Fruit fly (Drosophila melanogaster): ENCODE measurements around the gene drongo.

dm6 chr2L:843850-844791 lies 6.8 kb downstream of the drongo start:
- TF ChIP-seq ttk (optimal IDR thresholded peaks at IDR 0.05): no peak
- no peak for TF ChIP-seq insv (optimal IDR thresholded peaks at IDR 0.05)
- TF ChIP-seq Sin3A (optimal IDR thresholded peaks at IDR 0.05): no peak
- TF ChIP-seq Myc (optimal IDR thresholded peaks at IDR 0.05): no peak
- TF ChIP-seq psq (optimal IDR thresholded peaks at IDR 0.05): no peak
